Fruit fly (Drosophila melanogaster) whole organism, embryonic: ENCODE results near the gene ftz.

Experiments used
- Adf1 ChIP-seq: fragments of 200-800 bp; sonication (Bioruptor generic); IDR thresholded peaks from 2 replicates; pipeline ENCODE4 v1.3.6; 2022; ENCODE audit warnings: missing biosample characterization, missing genetic modification characterization
- Atf-2 ChIP-seq: fragments of 200-800 bp; sonication (Bioruptor generic); optimal IDR thresholded peaks from 2 replicates; lab custom pipeline; 2016; ENCODE audit warnings: missing biosample characterization, missing genetic modification characterization
- BtbVII ChIP-seq: fragments of 200-800 bp; sonication (Bioruptor generic); optimal IDR thresholded peaks from 3 replicates; lab custom pipeline; 2017; ENCODE audit warnings: missing biosample characterization, mild to moderate bottlenecking, missing genetic modification characterization
- C15 ChIP-seq: fragments of 200-800 bp; sonication (Bioruptor generic); IDR thresholded peaks from 3 replicates; pipeline ENCODE4 v1.3.6; 2022; ENCODE audit warnings: missing biosample characterization, missing genetic modification characterization
- CG10274 ChIP-seq: fragments of 200-800 bp; sonication (Bioruptor generic); optimal IDR thresholded peaks from 3 replicates; lab custom pipeline; 2017; ENCODE audit warnings: missing biosample characterization, mild to moderate bottlenecking, missing genetic modification characterization
- CG11093 ChIP-seq: fragments of 200-800 bp; sonication (Bioruptor generic); IDR thresholded peaks from 3 replicates; pipeline ENCODE4 v1.3.6; 2022; ENCODE audit warnings: missing biosample characterization, missing genetic modification characterization
- CG12219 ChIP-seq: fragments of 200-800 bp; sonication (Bioruptor generic); optimal IDR thresholded peaks from 3 replicates; lab custom pipeline; 2018; ENCODE audit warnings: missing biosample characterization, mild to moderate bottlenecking, missing genetic modification characterization
- CG12391 ChIP-seq: fragments of 200-800 bp; sonication (Bioruptor generic); optimal IDR thresholded peaks from 3 replicates; lab custom pipeline; 2018; ENCODE audit warnings: missing biosample characterization, mild to moderate bottlenecking, missing genetic modification characterization, moderate library complexity
- CG12769 ChIP-seq: fragments of 200-800 bp; sonication (Bioruptor generic); optimal IDR thresholded peaks from 2 replicates; lab custom pipeline; 2019; ENCODE audit warnings: missing biosample characterization, mild to moderate bottlenecking, missing genetic modification characterization, moderate library complexity
- CG15514 ChIP-seq: fragments of 200-800 bp; sonication (Bioruptor generic); optimal IDR thresholded peaks from 3 replicates; lab custom pipeline; 2017; ENCODE audit warnings: missing biosample characterization, missing genetic modification characterization, mild to moderate bottlenecking, moderate library complexity, missing genetic modification reagents
- CG17328 ChIP-seq: fragments of 200-800 bp; sonication (Bioruptor generic); IDR thresholded peaks from 2 replicates; pipeline ENCODE4 v1.3.6; 2022; ENCODE audit warnings: missing biosample characterization, missing genetic modification characterization
- CG18476 ChIP-seq: fragments of 200-800 bp; sonication (Bioruptor generic); optimal IDR thresholded peaks from 2 replicates; lab custom pipeline; 2016; ENCODE audit warnings: missing biosample characterization, mild to moderate bottlenecking, missing genetic modification characterization
- CG3847 ChIP-seq: fragments of 200-800 bp; sonication (Bioruptor generic); IDR thresholded peaks from 2 replicates; pipeline ENCODE4 v1.3.6; 2022; ENCODE audit warnings: missing biosample characterization, missing genetic modification characterization
- CG3995 ChIP-seq: fragments of 200-800 bp; sonication (Bioruptor generic); optimal IDR thresholded peaks from 3 replicates; lab custom pipeline; 2016; ENCODE audit warnings: missing biosample characterization, missing genetic modification characterization
- CG4617 ChIP-seq: fragments of 200-800 bp; sonication (Bioruptor generic); optimal IDR thresholded peaks from 3 replicates; lab custom pipeline; 2016; ENCODE audit warnings: missing biosample characterization, missing genetic modification characterization, borderline replicate concordance
- CG5180 ChIP-seq: fragments of 200-800 bp; sonication (Bioruptor generic); optimal IDR thresholded peaks from 3 replicates; lab custom pipeline; 2017; ENCODE audit warnings: missing biosample characterization, missing genetic modification characterization, mild to moderate bottlenecking, moderate library complexity, missing genetic modification reagents
- CG8281 ChIP-seq: fragments of 200-800 bp; sonication (Bioruptor generic); optimal IDR thresholded peaks from 2 replicates; lab custom pipeline; 2018; ENCODE audit warnings: missing biosample characterization, mild to moderate bottlenecking, missing genetic modification characterization, moderate library complexity
- CG8765 ChIP-seq: fragments of 200-800 bp; sonication (Bioruptor generic); IDR thresholded peaks from 2 replicates; pipeline ENCODE4 v1.3.6; 2022; ENCODE audit warnings: missing biosample characterization, missing genetic modification characterization
- CG9215 ChIP-seq: fragments of 200-800 bp; sonication (Bioruptor generic); IDR thresholded peaks from 2 replicates; pipeline ENCODE4 v1.3.6; 2022; ENCODE audit warnings: missing biosample characterization, missing genetic modification characterization
- D ChIP-seq, 2 experiments: fragments of 200-800 bp in 1 of 2; fragments of >200 bp in 1 of 2; sonication (Bioruptor generic) in 1 of 2; optimal IDR thresholded peaks; 2 replicates in 1 of 2; 3 replicates in 1 of 2; lab custom pipeline; 2017; ENCODE audit warnings: mild to moderate bottlenecking in 1 of 2, missing biosample characterization in 1 of 2, missing genetic modification characterization in 1 of 2, missing genetic modification reagents in 1 of 2
- HLH4C ChIP-seq: fragments of 200-800 bp; sonication (Bioruptor generic); IDR thresholded peaks from 3 replicates; pipeline ENCODE4 v1.3.6; 2022; ENCODE audit warnings: missing biosample characterization, missing genetic modification characterization; ENCODE audit not compliant: partially characterized antibody
- HLH54F ChIP-seq: fragments of 200-800 bp; sonication (Bioruptor generic); optimal IDR thresholded peaks from 3 replicates; lab custom pipeline; 2016; ENCODE audit warnings: missing biosample characterization, missing genetic modification characterization
- Hmx ChIP-seq: fragments of 200-800 bp; sonication (Bioruptor generic); optimal IDR thresholded peaks from 2 replicates; lab custom pipeline; 2016; ENCODE audit warnings: missing biosample characterization, missing genetic modification characterization
- Kr ChIP-seq: fragments of 200-800 bp; sonication (Bioruptor generic); optimal IDR thresholded peaks from 2 replicates; lab custom pipeline; 2017; ENCODE audit warnings: missing biosample characterization, mild to moderate bottlenecking, missing genetic modification characterization
- MBD-R2 ChIP-seq: fragments of 200-800 bp; sonication (Bioruptor generic); IDR thresholded peaks from 2 replicates; pipeline ENCODE4 v1.3.6; 2022; ENCODE audit warnings: missing biosample characterization, missing genetic modification characterization
- MTF-1 ChIP-seq: fragments of 200-800 bp; sonication (Bioruptor generic); optimal IDR thresholded peaks from 2 replicates; lab custom pipeline; 2018; ENCODE audit warnings: missing biosample characterization, mild to moderate bottlenecking, missing genetic modification characterization, borderline replicate concordance
- Nf-YC ChIP-seq: fragments of 200-800 bp; optimal IDR thresholded peaks from 3 replicates; lab custom pipeline; 2019; ENCODE audit warnings: missing biosample characterization, mild to moderate bottlenecking, missing genetic modification characterization, moderate library complexity
- Opbp ChIP-seq: fragments of 200-800 bp; sonication (Bioruptor generic); IDR thresholded peaks from 3 replicates; pipeline ENCODE4 v1.3.6; 2022; ENCODE audit warnings: missing biosample characterization, missing genetic modification characterization; ENCODE audit not compliant: partially characterized antibody
- ash1 ChIP-seq: fragments of 200-800 bp; sonication (Bioruptor generic); optimal IDR thresholded peaks from 2 replicates; lab custom pipeline; 2018; ENCODE audit warnings: missing biosample characterization, mild to moderate bottlenecking, missing genetic modification characterization
- chinmo ChIP-seq: fragments of 200-800 bp; sonication (Bioruptor generic); IDR thresholded peaks from 4 replicates; pipeline ENCODE4 v1.3.6; 2022; ENCODE audit warnings: missing biosample characterization, missing genetic modification characterization; ENCODE audit not compliant: partially characterized antibody
- ci ChIP-seq: fragments of 200-800 bp; sonication (Bioruptor generic); IDR thresholded peaks from 3 replicates; pipeline ENCODE4 v1.3.6; 2022; ENCODE audit warnings: missing biosample characterization, missing genetic modification characterization
- dm ChIP-seq: fragments of 200-800 bp; sonication (Bioruptor generic); optimal IDR thresholded peaks from 3 replicates; lab custom pipeline; 2016; ENCODE audit warnings: missing biosample characterization, missing genetic modification characterization
- ftz-f1 ChIP-seq: fragments of 200-800 bp; sonication (Bioruptor generic); optimal IDR thresholded peaks from 2 replicates; lab custom pipeline; 2016; ENCODE audit warnings: missing biosample characterization, missing genetic modification characterization
- gce ChIP-seq: fragments of 200-800 bp; sonication (Bioruptor generic); IDR thresholded peaks from 3 replicates; pipeline ENCODE4 v1.3.6; 2022; ENCODE audit warnings: missing biosample characterization, missing genetic modification characterization
- gro ChIP-seq: fragments of 200-800 bp; sonication (Bioruptor generic); optimal IDR thresholded peaks from 2 replicates; lab custom pipeline; 2016; ENCODE audit warnings: missing biosample characterization, missing genetic modification characterization
- gsb ChIP-seq: fragments of 200-800 bp; sonication (Bioruptor generic); IDR thresholded peaks from 2 replicates; pipeline ENCODE4 v1.3.6; 2022; ENCODE audit warnings: missing biosample characterization, missing genetic modification characterization
- klu ChIP-seq: fragments of 200-800 bp; sonication (Bioruptor generic); IDR thresholded peaks from 2 replicates; pipeline ENCODE4 v1.3.6; 2022; ENCODE audit warnings: missing biosample characterization, missing genetic modification characterization
- nerfin-2 ChIP-seq: fragments of 200-800 bp; sonication (Bioruptor generic); IDR thresholded peaks from 2 replicates; pipeline ENCODE4 v1.3.6; 2022; ENCODE audit warnings: missing biosample characterization, missing genetic modification characterization; ENCODE audit not compliant: partially characterized antibody
- nom ChIP-seq: fragments of 200-800 bp; sonication (Bioruptor generic); optimal IDR thresholded peaks from 2 replicates; lab custom pipeline; 2017; ENCODE audit warnings: missing biosample characterization, missing genetic modification characterization, mild to moderate bottlenecking, moderate library complexity, missing genetic modification reagents
- pb ChIP-seq: fragments of 200-800 bp; sonication (Bioruptor generic); optimal IDR thresholded peaks from 3 replicates; lab custom pipeline; 2016; ENCODE audit warnings: missing biosample characterization, missing genetic modification characterization
- row ChIP-seq: fragments of 200-800 bp; sonication (Bioruptor generic); IDR thresholded peaks from 3 replicates; pipeline ENCODE4 v1.3.6; 2022; ENCODE audit warnings: missing biosample characterization, missing genetic modification characterization
- scrt ChIP-seq: fragments of 200-800 bp; sonication (Bioruptor generic); optimal IDR thresholded peaks from 2 replicates; lab custom pipeline; 2018; ENCODE audit warnings: missing biosample characterization, mild to moderate bottlenecking, missing genetic modification characterization, moderate library complexity
- sima ChIP-seq: fragments of 200-800 bp; sonication (Bioruptor generic); optimal IDR thresholded peaks from 2 replicates; lab custom pipeline; 2016; ENCODE audit warnings: missing biosample characterization, missing genetic modification characterization
- slbo ChIP-seq: fragments of 200-800 bp; sonication (Bioruptor generic); IDR thresholded peaks from 2 replicates; pipeline ENCODE4 v1.3.6; 2022; ENCODE audit warnings: missing biosample characterization, missing genetic modification characterization
- ssp ChIP-seq: fragments of 200-800 bp; sonication (Bioruptor generic); IDR thresholded peaks from 2 replicates; pipeline ENCODE4 v1.3.6; 2022; ENCODE audit warnings: missing biosample characterization, missing genetic modification characterization
- tin ChIP-seq: fragments of 200-800 bp; sonication (Bioruptor generic); optimal IDR thresholded peaks from 3 replicates; lab custom pipeline; 2016; ENCODE audit warnings: missing biosample characterization, missing genetic modification characterization
- tll ChIP-seq, 2 experiments: fragments of 200-800 bp in 1 of 2; fragments of >200 bp in 1 of 2; sonication (Bioruptor generic) in 1 of 2; optimal IDR thresholded peaks; 2 replicates each; lab custom pipeline; 2017 to 2019; ENCODE audit warnings: missing biosample characterization in 2 of 2, missing genetic modification characterization in 2 of 2, mild to moderate bottlenecking in 1 of 2, moderate library complexity in 1 of 2
- trh ChIP-seq: fragments of 200-800 bp; sonication (Bioruptor generic); optimal IDR thresholded peaks from 2 replicates; lab custom pipeline; 2016; ENCODE audit warnings: missing biosample characterization, missing genetic modification characterization
- zfh1 ChIP-seq: fragments of 200-800 bp; sonication (Bioruptor generic); IDR thresholded peaks from 3 replicates; pipeline ENCODE4 v1.3.6; 2022; ENCODE audit warnings: missing biosample characterization, missing genetic modification characterization

The ftz gene

DNA sequence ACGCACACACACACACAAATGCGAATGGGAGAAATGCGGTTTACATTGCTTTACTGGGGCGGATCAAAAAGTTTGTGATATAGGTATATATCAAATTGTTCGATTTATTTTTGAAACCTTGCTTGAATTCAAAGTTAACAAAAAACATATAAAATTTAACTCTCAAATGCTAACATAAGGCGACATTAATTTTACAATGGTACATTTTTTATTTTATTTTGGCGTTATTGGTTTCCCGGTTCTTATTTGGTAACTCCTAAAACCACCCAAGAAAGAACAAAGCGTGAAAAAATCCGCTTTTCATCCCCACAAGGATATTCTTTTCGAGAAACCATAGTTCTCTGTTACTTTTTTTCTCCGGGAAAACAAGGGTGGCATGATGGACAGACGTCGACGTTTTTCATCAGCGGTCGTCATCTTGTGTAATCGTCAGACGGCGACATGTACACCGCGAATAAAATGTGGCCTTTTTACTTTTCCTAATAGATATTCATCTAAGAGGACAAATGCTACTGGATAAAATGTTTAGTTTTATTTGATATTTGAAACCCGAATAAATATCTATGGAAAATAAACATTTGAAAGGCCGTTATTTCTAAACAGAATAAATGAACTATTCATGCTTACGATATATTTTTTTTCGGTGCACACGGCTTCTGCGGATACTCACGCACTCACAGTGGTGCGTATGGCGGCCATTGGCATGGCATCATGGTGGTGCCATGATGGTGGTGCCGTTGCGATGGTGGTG is 17.3 kb downstream of the ftz start (continued):
- TF ChIP-seq CG11093: 0 out of 3 replicates have a peak, but pooled peaks have one; percentile 22
- no peak for TF ChIP-seq MTF-1 (GFP tag; lab: Kevin White, UChicago)
- TF ChIP-seq nerfin-2: no peak
- peak; percentile 54 for TF ChIP-seq CG12219
- TF ChIP-seq Adf1: no peak
- peak; percentile 52 for TF ChIP-seq CG9215
- no peak for TF ChIP-seq ftz-f1 (GFP tag; lab: Kevin White, UChicago)
- peak; percentile 42; the same call in 1 of the 2 replicates for TF ChIP-seq ssp (GFP tag; lab: Robert Waterston, UW)
- TF ChIP-seq tll (GFP tag; optimal IDR thresholded peaks at IDR 0.05; lab: Kevin White, UChicago): peak; percentile 37 to 75
- no peak for TF ChIP-seq Kr (GFP tag; lab: Kevin White, UChicago)
- TF ChIP-seq Hmx: no peak
- peak; percentile 73 for TF ChIP-seq ci
- TF ChIP-seq CG15514: no peak
- no peak for TF ChIP-seq chinmo (GFP tag; lab: Robert Waterston, UW)
- TF ChIP-seq C15 (GFP tag; lab: Robert Waterston, UW): no peak
- no peak for TF ChIP-seq gsb (GFP tag; lab: Robert Waterston, UW)
- no peak for TF ChIP-seq slbo (GFP tag; lab: Robert Waterston, UW)
- TF ChIP-seq CG17328: peak; percentile 73
- TF ChIP-seq CG8765 (GFP tag; lab: Robert Waterston, UW): peak; percentile 39; the same call in 1 of the 2 replicates
- no peak for TF ChIP-seq gro
- no peak for TF ChIP-seq CG10274 (GFP tag; lab: Kevin White, UChicago)
- TF ChIP-seq CG5180 (GFP tag; lab: Kevin White, UChicago): no peak
- TF ChIP-seq sima: peak; percentile 14
- peak; percentile 85 for TF ChIP-seq zfh1
- TF ChIP-seq CG8281 (tag; lab: Kevin White, UChicago): peak; percentile 20
- TF ChIP-seq CG12391 (tag; lab: Kevin White, UChicago): no peak
- TF ChIP-seq row (GFP tag; lab: Robert Waterston, UW): peak; percentile 84
- TF ChIP-seq gce: no peak
- no peak for TF ChIP-seq ash1
- TF ChIP-seq MBD-R2 (GFP tag; lab: Robert Waterston, UW): no peak
- peak; percentile 37 for TF ChIP-seq dm (GFP tag; lab: Kevin White, UChicago)
- no peak for TF ChIP-seq trh (GFP tag; lab: Kevin White, UChicago)
- no peak for TF ChIP-seq BtbVII
- no peak for TF ChIP-seq CG3847 (GFP tag; lab: Robert Waterston, UW)
- TF ChIP-seq CG3995 (GFP tag; lab: Kevin White, UChicago): no peak
- no peak for TF ChIP-seq HLH4C (GFP tag; lab: Robert Waterston, UW)
- TF ChIP-seq nom (GFP tag; lab: Kevin White, UChicago): no peak
- no peak for TF ChIP-seq D (optimal IDR thresholded peaks at IDR 0.05; lab: Kevin White, UChicago)
- TF ChIP-seq D (GFP tag; optimal IDR thresholded peaks at IDR 0.05; lab: Kevin White, UChicago): peak; percentile 72
- no peak for TF ChIP-seq CG4617 (GFP tag; lab: Kevin White, UChicago)
- peak; percentile 39 for TF ChIP-seq HLH54F (GFP tag; lab: Kevin White, UChicago)
- no peak for TF ChIP-seq Opbp
- TF ChIP-seq Atf-2 (GFP tag; lab: Kevin White, UChicago): peak; percentile 52
- TF ChIP-seq klu (GFP tag; lab: Robert Waterston, UW): no peak
- peak; percentile 98 for TF ChIP-seq CG18476 (GFP tag; lab: Kevin White, UChicago)
- peak; percentile 72 for TF ChIP-seq Nf-YC
- peak; percentile 60 for TF ChIP-seq tin (GFP tag; lab: Kevin White, UChicago)
- TF ChIP-seq CG12769 (tag; lab: Kevin White, UChicago): peak; percentile 9
- peak; percentile 14 for TF ChIP-seq pb (GFP tag; lab: Kevin White, UChicago)
- TF ChIP-seq scrt (GFP tag; lab: Kevin White, UChicago): peak; percentile 41
